Worm (Caenorhabditis elegans): ENCODE measurements around the gene F52D10.4.

F52D10.4 gene

DNA sequence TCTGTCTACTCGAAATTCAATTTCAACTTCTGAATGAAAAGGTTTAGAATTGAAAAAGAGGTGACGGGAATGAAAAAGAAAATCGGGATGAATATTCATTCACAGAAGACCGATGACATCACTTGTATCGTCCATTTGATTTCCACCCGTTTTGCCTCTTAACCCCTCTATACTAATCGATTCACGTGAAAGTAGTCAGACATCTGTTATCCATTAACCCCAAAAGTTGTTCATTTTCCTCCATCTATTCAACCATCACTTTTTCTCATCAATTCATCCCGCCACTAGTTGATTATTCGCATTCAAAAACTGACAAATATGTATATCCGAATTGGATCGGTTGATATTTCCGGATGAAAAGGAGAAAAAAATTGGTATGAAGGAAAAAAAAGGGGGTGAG lies 24.7 kb upstream of the F52D10.4 start:
- TF ChIP-seq dox-1 (GFP tag; IDR thresholded peaks at IDR 0.05): no peak
- TF ChIP-seq tbp1 (GFP tag; optimal IDR thresholded peaks at IDR 0.05): no peak
- no peak for TF ChIP-seq hsf-1 (GFP tag; IDR thresholded peaks at IDR 0.05)
- no peak for TF ChIP-seq hmg-20 (GFP tag; IDR thresholded peaks at IDR 0.05)
- TF ChIP-seq sdz-38 (tag; optimal IDR thresholded peaks at IDR 0.05): no peak
- no peak for TF ChIP-seq lir-1 (GFP tag; conservative IDR thresholded peaks at IDR 0.05)
- no peak for TF ChIP-seq ceh-40 (GFP tag; IDR thresholded peaks at IDR 0.05)
- TF ChIP-seq snpc-1.3 (tag; optimal IDR thresholded peaks at IDR 0.05; ENCODE audit: insufficient read depth): no peak
- TF ChIP-seq athp-1 (tag; optimal IDR thresholded peaks at IDR 0.05): no peak
- no peak for TF ChIP-seq F37B4.10 (GFP tag; IDR thresholded peaks at IDR 0.05)
- no peak for TF ChIP-seq F22D6.2 (tag; optimal IDR thresholded peaks at IDR 0.05)
- TF ChIP-seq ztf-6 (GFP tag; IDR thresholded peaks at IDR 0.05): no peak
- no peak for TF ChIP-seq F10E7.11 (tag; optimal IDR thresholded peaks at IDR 0.05)
- TF ChIP-seq F23B12.7 (tag; optimal IDR thresholded peaks at IDR 0.05; ENCODE audit: insufficient read depth): no peak
- TF ChIP-seq K11D2.4 (GFP tag; IDR thresholded peaks at IDR 0.05): no peak
- no peak for TF ChIP-seq snpc-1.1 (tag; optimal IDR thresholded peaks at IDR 0.05; ENCODE audit: insufficient read depth)
- TF ChIP-seq xnd-1 (tag; optimal IDR thresholded peaks at IDR 0.05): no peak

ce11 chrX:11596876-11597275 lies 20.4 kb upstream of the F52D10.4 start:
- no peak for TF ChIP-seq B0336.3 (GFP tag; IDR thresholded peaks at IDR 0.05)
- no peak for TF ChIP-seq attf-3 (GFP tag; conservative IDR thresholded peaks at IDR 0.05)
- no peak for TF ChIP-seq ceh-100 (GFP tag; IDR thresholded peaks at IDR 0.05)
- TF ChIP-seq ztf-28 (GFP tag; IDR thresholded peaks at IDR 0.05): no peak
- no peak for TF ChIP-seq egrh-3 (GFP tag; IDR thresholded peaks at IDR 0.05)

DNA sequence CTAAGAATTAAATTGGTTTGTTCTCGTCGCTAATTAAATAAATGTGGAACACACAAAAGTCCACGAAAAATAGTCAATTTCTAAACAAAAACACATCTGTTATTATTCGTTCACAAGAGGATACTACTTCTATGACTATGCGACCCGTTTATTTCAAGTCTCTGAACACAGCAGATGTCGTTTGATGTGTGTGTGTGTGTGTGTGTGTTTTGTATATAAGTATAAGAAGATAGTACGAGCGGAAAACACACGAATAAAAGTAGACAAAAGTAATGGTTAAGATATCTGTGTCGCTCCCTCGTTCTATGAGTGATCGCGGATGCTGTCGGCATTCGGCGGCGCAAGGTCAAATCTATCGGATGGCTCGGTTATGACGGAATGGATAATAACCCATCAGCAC lies 18.4 kb upstream of the F52D10.4 start:
- TF ChIP-seq snpc-3.4 (tag; optimal IDR thresholded peaks at IDR 0.05) (no peak), dpl-1 (GFP tag; optimal IDR thresholded peaks at IDR 0.05) (no peak), cebp-1 (GFP tag; IDR thresholded peaks at IDR 0.05) (no peak), cebp-1 (tag; optimal IDR thresholded peaks at IDR 0.05) (no peak), egrh-3 (GFP tag; IDR thresholded peaks at IDR 0.05) (no peak), lir-1 (GFP tag; conservative IDR thresholded peaks at IDR 0.05) (no peak), ekl-4 (GFP tag; IDR thresholded peaks at IDR 0.05) (no peak), efl-1 (GFP tag; optimal IDR thresholded peaks at IDR 0.05) (no peak), lin-26 (GFP tag; IDR thresholded peaks at IDR 0.05) (no peak)

ce11 chrX:11600488-11601106 lies 16.7 kb upstream of the F52D10.4 start:
- TF ChIP-seq lin-26 (GFP tag; IDR thresholded peaks at IDR 0.05) (0 out of 2 replicates have a peak, but pooled peaks have one; percentile 33), lir-1 (GFP tag; conservative IDR thresholded peaks at IDR 0.05) (no peak), nfya-1 (tag; optimal IDR thresholded peaks at IDR 0.05; ENCODE audit: borderline replicate concordance, insufficient read depth) (no peak), snpc-3.4 (tag; optimal IDR thresholded peaks at IDR 0.05) (no peak), egl-18 (GFP tag; IDR thresholded peaks at IDR 0.05) (no peak), aptf-3 (GFP tag; IDR thresholded peaks at IDR 0.05) (0 out of 2 replicates have a peak, but pooled peaks have one; percentile 23), ztf-18 (tag; optimal IDR thresholded peaks at IDR 0.05) (no peak), akir-1 (GFP tag; optimal IDR thresholded peaks at IDR 0.05) (no peak), madf-6 (GFP tag; IDR thresholded peaks at IDR 0.05) (no peak; the same call in 1 of the 2 replicates)

Measured in whole organism, young adult.